Worm (Caenorhabditis elegans) whole organism, mixed stage, embryonic: ENCODE results near the gene F28A10.4.
"Not testable (repeated sequence)": the region's sequence is repeated elsewhere in the genome, so short reads cannot be mapped to it uniquely, and the experiment has no call there.

Source experiments
- M03D4.4 ChIP-seq: sonication (generic microtip); optimal IDR thresholded peaks from 2 replicates; lab custom pipeline; 2017; ENCODE audit warnings: mild to moderate bottlenecking, missing genetic modification characterization, missing compliant biosample characterization
- blmp-1 ChIP-seq: fragments of 150-350 bp; optimal IDR thresholded peaks from 2 replicates; lab custom pipeline; 2014; ENCODE audit warnings: missing biosample characterization, missing genetic modification characterization
- ceh-39 ChIP-seq: fragments of 150-350 bp; optimal IDR thresholded peaks from 2 replicates; lab custom pipeline; 2014; ENCODE audit warnings: missing biosample characterization, missing genetic modification characterization
- ceh-83 ChIP-seq: fragments of 200-800 bp; sonication (Bioruptor generic); optimal IDR thresholded peaks from 2 replicates; lab custom pipeline; 2018; ENCODE audit warnings: mild to moderate bottlenecking, missing genetic modification characterization, missing compliant biosample characterization
- ces-1 ChIP-seq: fragments of 150-350 bp; optimal IDR thresholded peaks from 2 replicates; lab custom pipeline; 2014; ENCODE audit warnings: missing biosample characterization, missing genetic modification reagents, missing genetic modification characterization
- cnd-1 ChIP-seq: fragments of 200-800 bp; sonication (Bioruptor generic); optimal IDR thresholded peaks from 2 replicates; lab custom pipeline; 2018; ENCODE audit warnings: mild to moderate bottlenecking, missing genetic modification characterization, missing compliant biosample characterization
- drap-1 ChIP-seq: fragments of 200-800 bp; sonication (Bioruptor generic); optimal IDR thresholded peaks from 3 replicates; lab custom pipeline; 2018; ENCODE audit warnings: mild to moderate bottlenecking, missing genetic modification characterization, missing compliant biosample characterization
- elt-1 ChIP-seq: sonication (generic microtip); optimal IDR thresholded peaks from 2 replicates; lab custom pipeline; 2017; ENCODE audit warnings: missing genetic modification characterization, mild to moderate bottlenecking, missing compliant biosample characterization, antibody characterized with exemption, moderate library complexity, borderline replicate concordance; ENCODE audit not compliant: insufficient read depth
- elt-3 ChIP-seq: fragments of 150-350 bp; optimal IDR thresholded peaks from 2 replicates; lab custom pipeline; 2014; ENCODE audit warnings: missing biosample characterization, missing genetic modification characterization
- flh-1 ChIP-seq: fragments of 200-800 bp; sonication (Bioruptor generic); optimal IDR thresholded peaks from 2 replicates; lab custom pipeline; 2018; ENCODE audit warnings: mild to moderate bottlenecking, missing genetic modification characterization, moderate library complexity, missing compliant biosample characterization
- ham-2 ChIP-seq: fragments of 200-800 bp; sonication (Bioruptor generic); optimal IDR thresholded peaks from 2 replicates; lab custom pipeline; 2018; ENCODE audit warnings: mild to moderate bottlenecking, missing genetic modification characterization, missing compliant biosample characterization
- hlh-1 ChIP-seq: fragments of 150-350 bp; optimal IDR thresholded peaks from 2 replicates; lab custom pipeline; 2014; ENCODE audit warnings: missing biosample characterization, missing genetic modification reagents, missing genetic modification characterization
- lin-13 ChIP-seq: fragments of 150-350 bp; optimal IDR thresholded peaks from 2 replicates; lab custom pipeline; 2014; ENCODE audit warnings: missing biosample characterization, missing genetic modification characterization
- lin-32 ChIP-seq: fragments of 200-800 bp; sonication (Bioruptor generic); optimal IDR thresholded peaks from 2 replicates; lab custom pipeline; 2018; ENCODE audit warnings: mild to moderate bottlenecking, missing genetic modification characterization, missing compliant biosample characterization
- lsy-2 ChIP-seq: fragments of 150-350 bp; optimal IDR thresholded peaks from 2 replicates; lab custom pipeline; 2014; ENCODE audit warnings: missing biosample characterization, missing genetic modification characterization
- mab-5 ChIP-seq: fragments of 150-350 bp; optimal IDR thresholded peaks from 2 replicates; lab custom pipeline; 2014; ENCODE audit warnings: missing biosample characterization, missing genetic modification characterization
- mls-2 ChIP-seq: sonication (generic microtip); optimal IDR thresholded peaks from 2 replicates; lab custom pipeline; 2016; ENCODE audit warnings: mild to moderate bottlenecking, missing genetic modification characterization, moderate library complexity, missing compliant biosample characterization
- nhr-12 ChIP-seq: fragments of 150-350 bp; optimal IDR thresholded peaks from 2 replicates; lab custom pipeline; 2014; ENCODE audit warnings: missing biosample characterization, missing genetic modification characterization
- nhr-2 ChIP-seq: fragments of 150-350 bp; optimal IDR thresholded peaks from 2 replicates; lab custom pipeline; 2014; ENCODE audit warnings: missing biosample characterization, missing genetic modification characterization
- nhr-237 ChIP-seq: fragments of 150-350 bp; optimal IDR thresholded peaks from 2 replicates; lab custom pipeline; 2014; ENCODE audit warnings: missing biosample characterization, missing genetic modification characterization
- nhr-28 ChIP-seq: fragments of 150-350 bp; optimal IDR thresholded peaks from 2 replicates; lab custom pipeline; 2014; ENCODE audit warnings: missing biosample characterization, missing genetic modification characterization
- pha-4 ChIP-seq: fragments of 150-350 bp; optimal IDR thresholded peaks from 2 replicates; lab custom pipeline; 2018; ENCODE audit warnings: missing biosample characterization, missing genetic modification reagents, missing genetic modification characterization
- sem-2 ChIP-seq: fragments of 200-800 bp; sonication (Bioruptor generic); optimal IDR thresholded peaks from 2 replicates; lab custom pipeline; 2018; ENCODE audit warnings: mild to moderate bottlenecking, missing genetic modification characterization, missing compliant biosample characterization
- snpc-4 ChIP-seq: fragments of 150-350 bp; optimal IDR thresholded peaks from 2 replicates; lab custom pipeline; 2014; ENCODE audit warnings: missing biosample characterization, missing genetic modification characterization
- sptf-1 ChIP-seq: sonication (generic microtip); optimal IDR thresholded peaks from 2 replicates; lab custom pipeline; 2017; ENCODE audit warnings: mild to moderate bottlenecking, missing genetic modification characterization, moderate library complexity, missing compliant biosample characterization
- unc-120 ChIP-seq: sonication (generic microtip); optimal IDR thresholded peaks from 2 replicates; lab custom pipeline; 2017; ENCODE audit warnings: missing genetic modification characterization, missing compliant biosample characterization; ENCODE audit not compliant: poor library complexity, severe bottlenecking
- unc-39 ChIP-seq: fragments of 150-350 bp; optimal IDR thresholded peaks from 2 replicates; lab custom pipeline; 2014; ENCODE audit warnings: missing biosample characterization, missing genetic modification characterization
- zip-8 ChIP-seq: fragments of 150-350 bp; optimal IDR thresholded peaks from 2 replicates; lab custom pipeline; 2014; ENCODE audit warnings: missing biosample characterization, missing genetic modification characterization
- ztf-11 ChIP-seq: fragments of 150-350 bp; optimal IDR thresholded peaks from 2 replicates; lab custom pipeline; 2014; ENCODE audit warnings: missing biosample characterization, missing genetic modification characterization

The F28A10.4 gene

ce11 chrII:812917-813316 lies 31.2 kb upstream of the F28A10.4 start, which contains the start of gene F46F5.5:
Gene F46F5.5 (minus strand): TSS chrII:813017.
- TF ChIP-seq blmp-1 (no peak), drap-1 (GFP tag; lab: Kevin White, UChicago) (no peak), nhr-2 (no peak), unc-120 (tag; lab: Kevin White, UChicago) (no peak), sptf-1 (tag; lab: Kevin White, UChicago) (no peak), pha-4 (no peak), nhr-237 (tag; lab: Kevin White, UChicago) (no peak), ztf-11 (tag; lab: Kevin White, UChicago) (no peak), hlh-1 (tag; lab: Kevin White, UChicago) (no peak), nhr-28 (tag; lab: Kevin White, UChicago) (no peak), lin-13 (tag; lab: Kevin White, UChicago) (no peak), mab-5 (tag; lab: Kevin White, UChicago) (no peak), zip-8 (tag; lab: Kevin White, UChicago) (no peak), M03D4.4 (tag; lab: Kevin White, UChicago) (no peak), lin-32 (no peak), elt-1 (tag; lab: Kevin White, UChicago) (no peak), nhr-12 (tag; lab: Kevin White, UChicago) (no peak), flh-1 (GFP tag; lab: Kevin White, UChicago) (no peak), ham-2 (no peak)

- TF ChIP-seq cnd-1 (no peak), nhr-2 (no peak), unc-39 (tag; lab: Kevin White, UChicago) (no peak), nhr-237 (tag; lab: Kevin White, UChicago) (no peak), sem-2 (GFP tag; lab: Kevin White, UChicago) (no peak), ces-1 (no peak), lin-13 (tag; lab: Kevin White, UChicago) (no peak), M03D4.4 (tag; lab: Kevin White, UChicago) (no peak)
Observed at ce11 chrII:814737-815136, 29.3 kb upstream of the F28A10.4 start, which contains the start of gene msrp-3. Gene msrp-3 (minus strand): TSS chrII:814837.

- TF ChIP-seq ztf-11 (tag; lab: Kevin White, UChicago) (no peak), lsy-2 (no peak), mls-2 (no peak)
Observed at ce11 chrII:820519-820918, 23.6 kb upstream of the F28A10.4 start, which contains the start of gene F46F5.7. Gene F46F5.7 (minus strand): TSS chrII:820619.

- TF ChIP-seq nhr-12 (tag; lab: Kevin White, UChicago) (no peak), elt-3 (no peak), sem-2 (GFP tag; lab: Kevin White, UChicago) (no peak), sptf-1 (tag; lab: Kevin White, UChicago) (no peak), cnd-1 (no peak), nhr-237 (tag; lab: Kevin White, UChicago) (no peak), drap-1 (GFP tag; lab: Kevin White, UChicago) (no peak), ces-1 (no peak), lsy-2 (no peak), snpc-4 (tag; lab: Kevin White, UChicago) (no peak), flh-1 (GFP tag; lab: Kevin White, UChicago) (no peak), ztf-11 (tag; lab: Kevin White, UChicago) (no peak), mls-2 (no peak), lin-32 (no peak)
Observed at ce11 chrII:821514-821913, 22.6 kb upstream of the F28A10.4 start, which contains the start of gene F46F5.8. Gene F46F5.8 (minus strand): TSS chrII:821614.

- not testable (repeated sequence) for TF ChIP-seq unc-120 (tag; lab: Kevin White, UChicago); zip-8 (tag; lab: Kevin White, UChicago); ceh-83
Observed at ce11 chrII:822730-823129, 21.3 kb upstream of the F28A10.4 start, which contains the start of gene msrp-4. Gene msrp-4 (minus strand): TSS chrII:822830.

ce11 chrII:823529-823928 lies 20.5 kb upstream of the F28A10.4 start, which contains the start of gene F46F5.10:
Gene F46F5.10 (plus strand): TSS chrII:823829.
- TF ChIP-seq hlh-1 (tag; lab: Kevin White, UChicago) (no peak), unc-120 (tag; lab: Kevin White, UChicago) (no peak), ztf-11 (tag; lab: Kevin White, UChicago) (no peak), sem-2 (GFP tag; lab: Kevin White, UChicago) (no peak), nhr-2 (no peak), M03D4.4 (tag; lab: Kevin White, UChicago) (no peak), ceh-39 (tag; lab: Kevin White, UChicago) (no peak), nhr-28 (tag; lab: Kevin White, UChicago) (no peak), unc-39 (tag; lab: Kevin White, UChicago) (no peak), nhr-237 (tag; lab: Kevin White, UChicago) (no peak), zip-8 (tag; lab: Kevin White, UChicago) (no peak), ces-1 (no peak), mab-5 (tag; lab: Kevin White, UChicago) (no peak)
